Fruit fly (Drosophila melanogaster) whole organism, embryonic: ENCODE results near the gene ind.
A peak's percentile ranks its signal among the peaks of the same experiment; 100 is the strongest.

Experiments
- CG10565 ChIP-seq: fragments of 200-800 bp; sonication (Bioruptor generic); optimal IDR thresholded peaks from 3 replicates; lab custom pipeline; 2016; ENCODE audit warnings: missing biosample characterization, mild to moderate bottlenecking, missing genetic modification characterization
- CG13624 ChIP-seq: fragments of 200-800 bp; sonication (Bioruptor generic); optimal IDR thresholded peaks from 2 replicates; lab custom pipeline; 2016; ENCODE audit warnings: missing biosample characterization, missing genetic modification characterization
- CG13894 ChIP-seq: fragments of 200-800 bp; sonication (Bioruptor generic); optimal IDR thresholded peaks from 3 replicates; lab custom pipeline; 2018; ENCODE audit warnings: missing biosample characterization, mild to moderate bottlenecking, missing genetic modification characterization, moderate library complexity
- CG15011 ChIP-seq: fragments of 200-800 bp; sonication (Bioruptor generic); optimal IDR thresholded peaks from 3 replicates; lab custom pipeline; 2018; ENCODE audit warnings: missing biosample characterization, mild to moderate bottlenecking, missing genetic modification characterization
- CG15479 ChIP-seq: fragments of 200-800 bp; sonication (Bioruptor generic); optimal IDR thresholded peaks from 3 replicates; lab custom pipeline; 2019; ENCODE audit warnings: missing biosample characterization, mild to moderate bottlenecking, missing genetic modification characterization, moderate library complexity
- CG17612 ChIP-seq: fragments of 200-800 bp; sonication (Bioruptor generic); IDR thresholded peaks from 2 replicates; pipeline ENCODE4 v1.3.6; 2022; ENCODE audit warnings: missing biosample characterization, missing genetic modification characterization
- CG18599 ChIP-seq: fragments of 200-800 bp; sonication (Bioruptor generic); optimal IDR thresholded peaks from 3 replicates; lab custom pipeline; 2017; ENCODE audit warnings: missing biosample characterization, missing genetic modification characterization, mild to moderate bottlenecking, moderate library complexity, missing genetic modification reagents
- CG2120 ChIP-seq: fragments of 200-800 bp; sonication (Bioruptor generic); optimal IDR thresholded peaks from 3 replicates; lab custom pipeline; 2016; ENCODE audit warnings: missing biosample characterization, missing genetic modification characterization
- CG3407 ChIP-seq: fragments of 200-800 bp; sonication (Bioruptor generic); optimal IDR thresholded peaks from 2 replicates; lab custom pipeline; 2018; ENCODE audit warnings: missing biosample characterization, mild to moderate bottlenecking, missing genetic modification characterization
- CG3838 ChIP-seq: fragments of 200-800 bp; sonication (Bioruptor generic); optimal IDR thresholded peaks from 3 replicates; lab custom pipeline; 2016; ENCODE audit warnings: missing biosample characterization, missing genetic modification characterization
- CG7357 ChIP-seq: fragments of 200-800 bp; sonication (Bioruptor generic); IDR thresholded peaks from 3 replicates; pipeline ENCODE4 v1.3.6; 2022; ENCODE audit warnings: missing biosample characterization, missing genetic modification characterization
- CG9727 ChIP-seq: fragments of 200-800 bp; sonication (Bioruptor generic); optimal IDR thresholded peaks from 3 replicates; lab custom pipeline; 2017; ENCODE audit warnings: missing biosample characterization, mild to moderate bottlenecking, missing genetic modification characterization
- D ChIP-seq, 2 experiments: fragments of 200-800 bp in 1 of 2; fragments of >200 bp in 1 of 2; sonication (Bioruptor generic) in 1 of 2; optimal IDR thresholded peaks; 2 replicates in 1 of 2; 3 replicates in 1 of 2; lab custom pipeline; 2017; ENCODE audit warnings: mild to moderate bottlenecking in 1 of 2, missing biosample characterization in 1 of 2, missing genetic modification characterization in 1 of 2, missing genetic modification reagents in 1 of 2
- D19A ChIP-seq: fragments of 200-800 bp; optimal IDR thresholded peaks from 3 replicates; lab custom pipeline; 2019; ENCODE audit warnings: missing biosample characterization, mild to moderate bottlenecking, missing genetic modification characterization, moderate library complexity
- Dfd ChIP-seq, 2 experiments: fragments of >200 bp; optimal IDR thresholded peaks; 2 replicates each; lab custom pipeline; 2017; ENCODE audit warnings: missing biosample characterization in 2 of 2, missing genetic modification characterization in 2 of 2
- Gsc ChIP-seq: fragments of 200-800 bp; sonication (Bioruptor generic); IDR thresholded peaks from 2 replicates; pipeline ENCODE4 v1.3.6; 2022; ENCODE audit warnings: missing biosample characterization, missing genetic modification characterization
- Hey ChIP-seq: fragments of 200-800 bp; sonication (Bioruptor generic); optimal IDR thresholded peaks from 3 replicates; lab custom pipeline; 2018; ENCODE audit warnings: missing biosample characterization, mild to moderate bottlenecking, missing genetic modification characterization
- Hmr ChIP-seq: fragments of 200-800 bp; sonication (Bioruptor generic); optimal IDR thresholded peaks from 3 replicates; lab custom pipeline; 2017; ENCODE audit warnings: mild to moderate bottlenecking, missing biosample characterization, missing genetic modification reagents, missing genetic modification characterization
- Hsf ChIP-seq: fragments of 200-800 bp; sonication (Bioruptor generic); optimal IDR thresholded peaks from 3 replicates; lab custom pipeline; 2016; ENCODE audit warnings: missing biosample characterization, missing genetic modification characterization
- Meics ChIP-seq: fragments of 200-800 bp; sonication (Bioruptor generic); optimal IDR thresholded peaks from 2 replicates; lab custom pipeline; 2017; ENCODE audit warnings: missing biosample characterization, mild to moderate bottlenecking, missing genetic modification characterization
- Neu2 ChIP-seq: fragments of 200-800 bp; sonication (Bioruptor generic); optimal IDR thresholded peaks from 3 replicates; lab custom pipeline; 2016; ENCODE audit warnings: missing biosample characterization, missing genetic modification characterization, borderline replicate concordance
- ash1 ChIP-seq: fragments of 200-800 bp; sonication (Bioruptor generic); optimal IDR thresholded peaks from 2 replicates; lab custom pipeline; 2018; ENCODE audit warnings: missing biosample characterization, mild to moderate bottlenecking, missing genetic modification characterization
- bcd ChIP-seq: fragments of 200-800 bp; sonication (Bioruptor generic); optimal IDR thresholded peaks from 2 replicates; lab custom pipeline; 2017; ENCODE audit warnings: missing biosample characterization, mild to moderate bottlenecking, missing genetic modification characterization
- cad ChIP-seq: fragments of >200 bp; optimal IDR thresholded peaks from 2 replicates; lab custom pipeline; 2017; ENCODE audit warnings: missing biosample characterization, missing genetic modification characterization
- cwo ChIP-seq: fragments of 200-800 bp; sonication (Bioruptor generic); optimal IDR thresholded peaks from 3 replicates; lab custom pipeline; 2017; ENCODE audit warnings: missing biosample characterization, missing genetic modification characterization, mild to moderate bottlenecking, moderate library complexity, missing genetic modification reagents
- eve ChIP-seq, 2 experiments: fragments of >200 bp; optimal IDR thresholded peaks; 2 replicates each; lab custom pipeline; 2017; ENCODE audit warnings: missing biosample characterization in 2 of 2, missing genetic modification characterization in 2 of 2
- fd3F ChIP-seq: fragments of 200-800 bp; sonication (Bioruptor generic); optimal IDR thresholded peaks from 2 replicates; lab custom pipeline; 2018; ENCODE audit warnings: missing biosample characterization, mild to moderate bottlenecking, missing genetic modification characterization, moderate library complexity
- gem ChIP-seq: fragments of 200-800 bp; sonication (Bioruptor generic); optimal IDR thresholded peaks from 2 replicates; lab custom pipeline; 2019; ENCODE audit warnings: missing biosample characterization, mild to moderate bottlenecking, missing genetic modification characterization, moderate library complexity
- grn ChIP-seq: fragments of 200-800 bp; sonication (Bioruptor generic); optimal IDR thresholded peaks from 3 replicates; lab custom pipeline; 2017; ENCODE audit warnings: missing biosample characterization, missing genetic modification characterization
- insv ChIP-seq, 2 experiments: fragments of 200-800 bp; sonication (Bioruptor generic); optimal IDR thresholded peaks; 3 replicates each; lab custom pipeline; 2016 to 2018; ENCODE audit warnings: missing biosample characterization in 2 of 2, missing genetic modification characterization in 2 of 2
- lab ChIP-seq: fragments of 200-800 bp; sonication (Bioruptor generic); optimal IDR thresholded peaks from 3 replicates; lab custom pipeline; 2017; ENCODE audit warnings: missing biosample characterization, missing genetic modification characterization, mild to moderate bottlenecking, moderate library complexity, missing genetic modification reagents
- maf-S ChIP-seq: fragments of 200-800 bp; sonication (Bioruptor generic); optimal IDR thresholded peaks from 2 replicates; lab custom pipeline; 2016; ENCODE audit warnings: missing biosample characterization, missing genetic modification characterization
- nerfin-1 ChIP-seq: fragments of 200-800 bp; sonication (Bioruptor generic); optimal IDR thresholded peaks from 3 replicates; lab custom pipeline; 2019; ENCODE audit warnings: missing biosample characterization, mild to moderate bottlenecking, missing genetic modification characterization, moderate library complexity
- pita ChIP-seq: fragments of 200-800 bp; sonication (Bioruptor generic); optimal IDR thresholded peaks from 2 replicates; lab custom pipeline; 2017; ENCODE audit warnings: missing biosample characterization, mild to moderate bottlenecking, missing genetic modification characterization
- pnt ChIP-seq: fragments of 200-800 bp; sonication (Bioruptor generic); optimal IDR thresholded peaks from 3 replicates; lab custom pipeline; 2016; ENCODE audit warnings: missing biosample characterization, missing genetic modification characterization
- row ChIP-seq: fragments of 200-800 bp; sonication (Bioruptor generic); IDR thresholded peaks from 3 replicates; pipeline ENCODE4 v1.3.6; 2022; ENCODE audit warnings: missing biosample characterization, missing genetic modification characterization
- sima ChIP-seq: fragments of 200-800 bp; sonication (Bioruptor generic); optimal IDR thresholded peaks from 2 replicates; lab custom pipeline; 2016; ENCODE audit warnings: missing biosample characterization, missing genetic modification characterization
- tll ChIP-seq, 2 experiments: fragments of 200-800 bp in 1 of 2; fragments of >200 bp in 1 of 2; sonication (Bioruptor generic) in 1 of 2; optimal IDR thresholded peaks; 2 replicates each; lab custom pipeline; 2017 to 2019; ENCODE audit warnings: missing biosample characterization in 2 of 2, missing genetic modification characterization in 2 of 2, mild to moderate bottlenecking in 1 of 2, moderate library complexity in 1 of 2
- ttk ChIP-seq: fragments of 200-800 bp; sonication (Bioruptor generic); IDR thresholded peaks from 2 replicates; pipeline ENCODE4 v2.1.2; 2022; ENCODE audit warnings: missing biosample characterization, missing genetic modification characterization
- twi ChIP-seq: fragments of 200-800 bp; optimal IDR thresholded peaks from 2 replicates; lab custom pipeline; 2019; ENCODE audit warnings: missing biosample characterization, mild to moderate bottlenecking, missing genetic modification characterization, moderate library complexity
- z ChIP-seq: fragments of 200-800 bp; sonication (Bioruptor generic); IDR thresholded peaks from 3 replicates; pipeline ENCODE4 v1.3.6; 2022; ENCODE audit warnings: missing biosample characterization, missing genetic modification characterization
- zen ChIP-seq: fragments of 200-800 bp; sonication (Bioruptor generic); optimal IDR thresholded peaks from 3 replicates; lab custom pipeline; 2018; ENCODE audit warnings: missing biosample characterization, mild to moderate bottlenecking, missing genetic modification characterization, moderate library complexity

The ind gene

dm6 chr3L:15043465-15043864, 259 bp downstream of the ind start:
- TF ChIP-seq Dfd (GFP tag; optimal IDR thresholded peaks at IDR 0.05; lab: Kevin White, UChicago) (peak in 1 of 2 experiments; percentile 69), Gsc (GFP tag; lab: Robert Waterston, UW) (no peak)

dm6 chr3L:15042470-15042869, 1.3 kb downstream of the ind start, which contains the start of gene Rpn12R:
Rpn12R (minus strand) TSS chr3L:15042570.
- TF ChIP-seq pnt (GFP tag; lab: Kevin White, UChicago) = no peak
- TF ChIP-seq pita (GFP tag; lab: Kevin White, UChicago) = no peak
- TF ChIP-seq Hey = no peak
- TF ChIP-seq z (GFP tag; lab: Robert Waterston, UW) = no peak
- no peak for TF ChIP-seq Neu2 (GFP tag; lab: Kevin White, UChicago)

DNA sequence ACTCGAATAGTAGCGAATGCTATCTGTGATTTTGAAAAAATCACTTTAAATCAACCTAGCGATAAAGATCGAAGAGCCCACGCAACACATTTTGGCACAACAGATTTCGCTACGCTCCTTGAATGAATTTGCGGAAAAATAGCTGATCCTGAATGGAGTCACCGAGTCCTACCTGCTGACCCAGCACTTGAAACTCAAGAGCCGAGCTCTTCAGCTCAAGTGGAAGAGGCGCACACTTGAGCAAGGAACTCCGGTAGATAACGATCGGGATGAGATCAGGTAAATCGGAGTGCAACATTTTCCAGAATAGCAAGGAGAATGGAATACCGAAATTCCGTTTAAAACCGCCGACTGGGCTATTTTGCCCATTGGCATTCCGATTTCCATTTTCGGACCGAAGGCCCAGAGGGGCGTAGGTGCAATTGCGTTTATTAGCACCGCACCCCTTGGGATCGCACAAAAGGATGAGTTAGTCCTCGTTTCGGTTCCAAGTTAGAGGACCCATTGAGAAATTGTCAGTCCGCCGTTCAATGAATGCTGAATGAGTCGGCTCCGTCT, 3.3 kb downstream of the ind start:
- TF ChIP-seq cad = peak; percentile 61
- peak in 1 of 2 experiments; percentile 48 for TF ChIP-seq insv (GFP tag; optimal IDR thresholded peaks at IDR 0.05; lab: Kevin White, UChicago)
- TF ChIP-seq CG7357 (GFP tag; lab: Robert Waterston, UW) = no peak
- peak; percentile 83 for TF ChIP-seq zen (tag; lab: Kevin White, UChicago)
- peak; percentile 93 for TF ChIP-seq CG15479 (GFP tag; lab: Kevin White, UChicago)
- no peak for TF ChIP-seq CG13624 (GFP tag; lab: Kevin White, UChicago)
- TF ChIP-seq tll (GFP tag; optimal IDR thresholded peaks at IDR 0.05; lab: Kevin White, UChicago) = peak in 1 of 2 experiments; percentile 68
- TF ChIP-seq D (optimal IDR thresholded peaks at IDR 0.05; lab: Kevin White, UChicago) = peak; percentile 1
- no peak for TF ChIP-seq D (GFP tag; optimal IDR thresholded peaks at IDR 0.05; lab: Kevin White, UChicago)

- TF ChIP-seq twi = peak; percentile 71
- TF ChIP-seq CG15011 = no peak
- TF ChIP-seq zen (tag; lab: Kevin White, UChicago) = peak; percentile 97
- peak in 1 of 2 experiments; percentile 18 for TF ChIP-seq tll (GFP tag; optimal IDR thresholded peaks at IDR 0.05; lab: Kevin White, UChicago)
- TF ChIP-seq insv (GFP tag; optimal IDR thresholded peaks at IDR 0.05; lab: Kevin White, UChicago) = peak in 1 of 2 experiments; percentile 24
- no peak for TF ChIP-seq grn
- no peak for TF ChIP-seq ash1 (GFP tag; lab: Kevin White, UChicago)
- TF ChIP-seq, all 482 proteins: peak for 4
Measured at dm6 chr3L:15039510-15039909, 4.2 kb downstream of the ind start.

dm6 chr3L:15035585-15035984, 8.1 kb downstream of the ind start:
- TF ChIP-seq CG3407 (GFP tag; lab: Kevin White, UChicago) = no peak
- no peak for TF ChIP-seq maf-S (GFP tag; lab: Kevin White, UChicago)
- TF ChIP-seq cwo (GFP tag; lab: Kevin White, UChicago) = peak; percentile 22
- no peak for TF ChIP-seq ttk (GFP tag; lab: Robert Waterston, UW)
- no peak for TF ChIP-seq eve (GFP tag; optimal IDR thresholded peaks at IDR 0.05; lab: Kevin White, UChicago)
- TF ChIP-seq Meics (GFP tag; lab: Kevin White, UChicago) = peak; percentile 39
- no peak for TF ChIP-seq sima (GFP tag; lab: Kevin White, UChicago)
- TF ChIP-seq nerfin-1 (tag; lab: Kevin White, UChicago) = no peak
- peak; percentile 25 for TF ChIP-seq CG18599 (GFP tag; lab: Kevin White, UChicago)
- TF ChIP-seq lab = peak; percentile 5
- peak; percentile 7 for TF ChIP-seq CG9727
- peak; percentile 89 for TF ChIP-seq D19A (tag; lab: Kevin White, UChicago)
- no peak for TF ChIP-seq fd3F (GFP tag; lab: Kevin White, UChicago)
- TF ChIP-seq bcd = no peak
- TF ChIP-seq Hmr (GFP tag; lab: Kevin White, UChicago) = peak; percentile 45
- TF ChIP-seq CG10565 (GFP tag; lab: Kevin White, UChicago) = no peak
- peak; percentile 41 for TF ChIP-seq CG2120 (GFP tag; lab: Kevin White, UChicago)
- TF ChIP-seq CG13894 = no peak
- TF ChIP-seq Hsf (GFP tag; lab: Kevin White, UChicago) = no peak
- TF ChIP-seq gem (tag; lab: Kevin White, UChicago) = peak; percentile 31
- TF ChIP-seq CG3838 = no peak
- TF ChIP-seq CG17612 (GFP tag; lab: Robert Waterston, UW) = no peak
- peak; percentile 41; the same call in 2 of the 3 replicates for TF ChIP-seq row (GFP tag; lab: Robert Waterston, UW)
